Worm (Caenorhabditis elegans): ENCODE results near the gene asns-1.

DNA sequence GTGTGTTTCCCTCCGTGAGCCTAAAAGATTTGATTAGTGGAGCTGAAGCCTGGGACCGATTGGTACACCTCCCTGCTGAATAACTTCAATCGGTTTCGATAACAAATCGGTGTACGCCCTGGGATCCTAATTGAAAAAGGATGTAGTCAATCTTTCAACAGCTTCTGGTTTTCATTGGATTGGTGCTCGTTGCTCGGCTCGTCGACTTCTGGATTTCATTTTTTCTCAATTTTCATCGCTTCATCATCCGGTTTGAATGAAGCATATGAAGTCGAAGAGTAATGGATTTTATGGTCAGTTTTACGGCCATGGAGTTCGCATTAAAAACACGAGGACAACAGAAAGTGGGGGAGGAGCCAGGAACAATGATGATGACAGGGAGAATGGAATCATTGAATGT is 10.0 kb downstream of the asns-1 start:
- no peak for TF ChIP-seq ceh-82 (tag; optimal IDR thresholded peaks at IDR 0.05)
- TF ChIP-seq ceh-63 (GFP tag; optimal IDR thresholded peaks at IDR 0.05) = no peak
- no peak for TF ChIP-seq lsy-2 (tag; optimal IDR thresholded peaks at IDR 0.05)
- TF ChIP-seq zag-1 (tag; optimal IDR thresholded peaks at IDR 0.05) = no peak
- no peak for TF ChIP-seq nhr-77 (tag; optimal IDR thresholded peaks at IDR 0.05)
- no peak for TF ChIP-seq nhr-12 (tag; optimal IDR thresholded peaks at IDR 0.05)
- TF ChIP-seq ces-1 (GFP tag; optimal IDR thresholded peaks at IDR 0.05) = no peak
- TF ChIP-seq nhr-20 (tag; optimal IDR thresholded peaks at IDR 0.05) = no peak
- TF ChIP-seq mdl-1 (tag; optimal IDR thresholded peaks at IDR 0.05) = no peak
- TF ChIP-seq fos-1 (tag; optimal IDR thresholded peaks at IDR 0.05) = no peak
